Fruit fly (Drosophila melanogaster) S2 (cell line): Measurements from ENCODE around the gene Cat.

Source experiments
- CG8478 ChIP-seq: fragments of >200 bp; optimal IDR thresholded peaks from 2 replicates; lab custom pipeline; 2018
- CTCF ChIP-seq, 2 experiments: fragments of >200 bp; optimal IDR thresholded peaks; 2 replicates each; lab custom pipeline; 2018

dm6 chr3L:18799508-18800062 is 22.8 kb upstream of the Cat start:
- TF ChIP-seq CG8478 (lab: Kevin White, UChicago) (no peak), CTCF (optimal IDR thresholded peaks at IDR 0.05; lab: Kevin White, UChicago) (no peak)
